Fruit fly (Drosophila melanogaster): ENCODE data around the gene Fim.

- TF ChIP-seq CG8159 (tag; optimal IDR thresholded peaks at IDR 0.05) (no peak), CG34367 (tag; optimal IDR thresholded peaks at IDR 0.05) (no peak), Ets98B (GFP tag; IDR thresholded peaks at IDR 0.05) (no peak)
These were observed 703 bp upstream of the Fim start for dm6 chrX:17302202-17303061.

Measured in whole organism, pupa.